Fruit fly (Drosophila melanogaster) whole organism, prepupa: Measurements from ENCODE around the gene msopa.

Experiments
- CG10669 ChIP-seq: fragments of 200-800 bp; sonication (Bioruptor generic); optimal IDR thresholded peaks from 3 replicates; lab custom pipeline; 2018; ENCODE audit warnings: missing biosample characterization, mild to moderate bottlenecking, missing genetic modification characterization, moderate library complexity
- CG11902 ChIP-seq: fragments of 200-800 bp; sonication (Bioruptor generic); optimal IDR thresholded peaks from 3 replicates; lab custom pipeline; 2016; ENCODE audit warnings: missing biosample characterization, missing genetic modification characterization
- CG1621 ChIP-seq: fragments of 200-800 bp; sonication (Bioruptor generic); optimal IDR thresholded peaks from 3 replicates; lab custom pipeline; 2018; ENCODE audit warnings: missing biosample characterization, mild to moderate bottlenecking, missing genetic modification characterization
- CG3032 ChIP-seq: fragments of 200-800 bp; optimal IDR thresholded peaks from 2 replicates; lab custom pipeline; 2019; ENCODE audit warnings: missing biosample characterization, mild to moderate bottlenecking, missing genetic modification characterization, moderate library complexity
- CG32006 ChIP-seq: fragments of 200-800 bp; sonication (Bioruptor generic); optimal IDR thresholded peaks from 3 replicates; lab custom pipeline; 2017; ENCODE audit warnings: missing biosample characterization, mild to moderate bottlenecking, missing genetic modification characterization
- CG3919 ChIP-seq: fragments of 200-800 bp; sonication (Bioruptor generic); optimal IDR thresholded peaks from 3 replicates; lab custom pipeline; 2016; ENCODE audit warnings: missing biosample characterization, missing genetic modification characterization
- CG4318 ChIP-seq: fragments of 200-800 bp; sonication (Bioruptor generic); optimal IDR thresholded peaks from 3 replicates; lab custom pipeline; 2017; ENCODE audit warnings: missing biosample characterization, mild to moderate bottlenecking, missing genetic modification characterization
- CG6163 ChIP-seq: fragments of 200-800 bp; sonication (Bioruptor generic); IDR thresholded peaks from 3 replicates; pipeline ENCODE4 v1.3.6; 2022; ENCODE audit warnings: missing biosample characterization, missing genetic modification characterization
- CG6276 ChIP-seq: fragments of 200-800 bp; sonication (Bioruptor generic); optimal IDR thresholded peaks from 2 replicates; lab custom pipeline; 2017; ENCODE audit warnings: missing biosample characterization, mild to moderate bottlenecking, missing genetic modification characterization
- CG6854 ChIP-seq: fragments of 200-800 bp; sonication (Bioruptor generic); optimal IDR thresholded peaks from 2 replicates; lab custom pipeline; 2017; ENCODE audit warnings: missing biosample characterization, mild to moderate bottlenecking, missing genetic modification characterization
- CG7368 ChIP-seq: fragments of 200-800 bp; sonication (Bioruptor generic); optimal IDR thresholded peaks from 3 replicates; lab custom pipeline; 2016; ENCODE audit warnings: missing biosample characterization, missing genetic modification characterization
- CG8119 ChIP-seq: fragments of 200-800 bp; sonication (Bioruptor generic); IDR thresholded peaks from 3 replicates; pipeline ENCODE4 v1.3.6; 2022; ENCODE audit warnings: missing biosample characterization, missing genetic modification characterization
- CG8319 ChIP-seq: fragments of 200-800 bp; sonication (Bioruptor generic); optimal IDR thresholded peaks from 3 replicates; lab custom pipeline; 2016; ENCODE audit warnings: missing biosample characterization, missing genetic modification characterization
- CG9139 ChIP-seq: fragments of 200-800 bp; sonication (Bioruptor generic); optimal IDR thresholded peaks from 3 replicates; lab custom pipeline; 2017; ENCODE audit warnings: missing biosample characterization, mild to moderate bottlenecking, missing genetic modification characterization
- Eip75B ChIP-seq: fragments of 200-800 bp; sonication (Bioruptor generic); optimal IDR thresholded peaks from 3 replicates; lab custom pipeline; 2016; ENCODE audit warnings: missing biosample characterization, missing genetic modification characterization
- Eip78C ChIP-seq: fragments of 200-800 bp; sonication (Bioruptor generic); peaks from one replicate; lab custom pipeline; 2016; ENCODE audit warnings: missing biosample characterization, missing genetic modification characterization
- Ets21C ChIP-seq: fragments of 200-800 bp; sonication (Bioruptor generic); optimal IDR thresholded peaks from 3 replicates; lab custom pipeline; 2016; ENCODE audit warnings: missing biosample characterization, missing genetic modification characterization
- Ets96B ChIP-seq: fragments of 200-800 bp; optimal IDR thresholded peaks from 2 replicates; lab custom pipeline; 2019; ENCODE audit warnings: missing biosample characterization, mild to moderate bottlenecking, missing genetic modification characterization, moderate library complexity
- Gug ChIP-seq: fragments of 200-800 bp; sonication (Bioruptor generic); IDR thresholded peaks from 2 replicates; pipeline ENCODE4 v1.3.6; 2022; ENCODE audit warnings: missing biosample characterization, missing genetic modification characterization
- Hr38 ChIP-seq: sonication (Bioruptor generic); optimal IDR thresholded peaks from 2 replicates; lab custom pipeline; 2016; ENCODE audit warnings: missing biosample characterization, missing genetic modification characterization
- Met ChIP-seq: fragments of 200-800 bp; sonication (Bioruptor generic); optimal IDR thresholded peaks from 3 replicates; lab custom pipeline; 2016; ENCODE audit warnings: missing biosample characterization, missing genetic modification characterization
- Sox15 ChIP-seq: fragments of 200-800 bp; sonication (Bioruptor generic); optimal IDR thresholded peaks from 3 replicates; lab custom pipeline; 2016; ENCODE audit warnings: missing biosample characterization, missing genetic modification characterization
- acj6 ChIP-seq: fragments of 200-800 bp; sonication (Bioruptor generic); optimal IDR thresholded peaks from 3 replicates; lab custom pipeline; 2016; ENCODE audit warnings: missing biosample characterization, missing genetic modification characterization
- eg ChIP-seq: fragments of 200-800 bp; sonication (Bioruptor generic); IDR thresholded peaks from 3 replicates; pipeline ENCODE4 v1.3.6; 2022; ENCODE audit warnings: missing biosample characterization, missing genetic modification characterization
- esn ChIP-seq: fragments of 200-800 bp; sonication (Bioruptor generic); optimal IDR thresholded peaks from 2 replicates; lab custom pipeline; 2016; ENCODE audit warnings: missing biosample characterization, mild to moderate bottlenecking, missing genetic modification characterization, moderate library complexity
- fd59A ChIP-seq: fragments of 200-800 bp; sonication (Bioruptor generic); optimal IDR thresholded peaks from 2 replicates; lab custom pipeline; 2017; ENCODE audit warnings: missing biosample characterization, mild to moderate bottlenecking, missing genetic modification characterization, missing genetic modification reagents
- fkh ChIP-seq: fragments of 200-800 bp; sonication (Bioruptor generic); optimal IDR thresholded peaks from 3 replicates; lab custom pipeline; 2017; ENCODE audit warnings: missing biosample characterization, mild to moderate bottlenecking, missing genetic modification characterization, moderate library complexity
- salr ChIP-seq, 2 experiments: fragments of 200-800 bp; sonication (Bioruptor generic); optimal IDR thresholded peaks; 3 replicates each; lab custom pipeline; 2016 to 2018; ENCODE audit warnings: missing biosample characterization in 2 of 2, missing genetic modification characterization in 2 of 2, mild to moderate bottlenecking in 1 of 2
- spab ChIP-seq: fragments of 200-800 bp; sonication (Bioruptor generic); optimal IDR thresholded peaks from 2 replicates; lab custom pipeline; 2017; ENCODE audit warnings: missing biosample characterization, mild to moderate bottlenecking, missing genetic modification characterization, missing genetic modification reagents
- ss ChIP-seq, 2 experiments: fragments of 200-800 bp; sonication (Bioruptor generic); optimal IDR thresholded peaks; 2 replicates in 1 of 2; 3 replicates in 1 of 2; lab custom pipeline; 2017 to 2018; ENCODE audit warnings: mild to moderate bottlenecking in 2 of 2, missing biosample characterization in 2 of 2, missing genetic modification characterization in 2 of 2, moderate library complexity in 1 of 2
- topi ChIP-seq: fragments of 200-800 bp; sonication (Bioruptor generic); optimal IDR thresholded peaks from 3 replicates; lab custom pipeline; 2016; ENCODE audit warnings: missing biosample characterization, missing genetic modification characterization

The msopa gene

DNA sequence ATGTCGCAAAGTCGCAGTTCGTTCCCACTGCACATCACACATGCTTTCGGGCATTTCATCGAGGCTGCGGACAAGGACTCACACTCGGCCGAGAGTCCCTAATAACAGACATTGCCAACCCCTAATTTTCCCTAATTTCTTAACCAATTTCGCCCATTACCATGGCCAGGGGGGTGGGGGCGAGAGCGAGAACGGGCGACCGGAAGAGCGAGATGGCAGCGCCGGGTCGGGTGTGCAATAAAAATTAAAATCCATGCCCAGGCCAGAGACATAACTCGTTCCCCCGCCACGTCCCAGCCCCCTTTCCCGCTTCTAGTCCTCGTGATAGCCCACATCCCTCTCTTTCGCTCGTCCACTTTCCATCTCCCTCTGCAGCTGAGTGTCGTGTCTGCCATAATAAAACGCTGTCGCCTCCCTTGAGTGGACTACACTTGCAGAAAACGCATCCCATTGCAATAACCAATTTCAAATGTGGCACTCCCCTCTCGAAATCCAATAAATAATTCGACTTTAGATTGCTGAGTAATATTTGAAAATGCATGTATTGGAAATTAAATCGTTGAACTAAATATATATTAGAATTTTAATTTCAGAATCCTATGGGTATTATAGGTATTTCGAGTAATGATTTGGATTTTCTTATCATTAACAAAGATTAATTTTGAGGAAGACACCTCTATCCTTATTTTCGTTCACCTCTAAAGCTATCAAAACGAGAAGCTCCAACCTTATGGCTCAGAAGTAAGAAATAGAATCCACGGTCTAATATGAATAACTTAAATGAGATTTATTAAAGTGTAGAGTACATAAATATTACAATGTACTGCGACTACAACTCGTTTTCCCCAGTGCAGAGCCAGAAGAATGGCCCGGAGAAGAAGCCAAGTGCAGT is 47.6 kb downstream of the msopa start (continued):
- TF ChIP-seq Hr38 (no peak), CG3919 (no peak), CG32006 (peak; percentile 18), Ets21C (GFP tag; lab: Kevin White, UChicago) (peak; percentile 10), CG7368 (no peak), Gug (GFP tag; lab: Robert Waterston, UW) (no peak), fkh (GFP tag; lab: Kevin White, UChicago) (no peak), CG8319 (GFP tag; lab: Kevin White, UChicago) (no peak), salr (GFP tag; optimal IDR thresholded peaks at IDR 0.05; lab: Kevin White, UChicago) (peak; percentile 11 to 27), CG9139 (GFP tag; lab: Kevin White, UChicago) (no peak), Sox15 (GFP tag; lab: Kevin White, UChicago) (no peak), acj6 (GFP tag; lab: Kevin White, UChicago) (peak; percentile 15), Eip75B (GFP tag; lab: Kevin White, UChicago) (peak; percentile 27), esn (peak; percentile 61), CG6163 (GFP tag; lab: Robert Waterston, UW) (no peak), CG6276 (no peak), topi (peak; percentile 41), CG11902 (GFP tag; lab: Kevin White, UChicago) (peak; percentile 28), CG1621 (no peak), CG10669 (peak; percentile 27), CG8119 (no peak), fd59A (GFP tag; lab: Kevin White, UChicago) (peak; percentile 26), CG6854 (GFP tag; lab: Kevin White, UChicago) (no peak), eg (GFP tag; lab: Robert Waterston, UW) (no peak), Eip78C (GFP tag; lab: Kevin White, UChicago) (peak; percentile 79), Ets96B (tag; lab: Kevin White, UChicago) (peak; percentile 69), CG4318 (GFP tag; lab: Kevin White, UChicago) (no peak), Met (peak; percentile 22)

DNA sequence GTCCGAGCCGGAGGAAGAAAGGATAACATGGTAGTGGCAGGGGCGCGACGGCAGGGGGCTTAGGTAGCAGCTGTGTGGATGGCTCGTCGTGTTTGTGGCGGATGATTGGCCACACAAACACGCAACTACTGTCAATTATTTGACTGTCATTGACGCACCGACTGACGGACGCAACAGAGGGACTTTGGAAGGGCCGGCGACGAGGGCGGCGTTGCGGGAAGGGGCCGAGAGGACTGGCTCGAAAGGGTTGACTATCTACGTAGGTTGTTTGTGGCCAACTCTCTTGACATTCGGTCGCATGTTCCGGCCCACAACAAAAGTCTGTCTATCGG is 48.2 kb downstream of the msopa start:
- TF ChIP-seq ss (GFP tag; optimal IDR thresholded peaks at IDR 0.05; lab: Kevin White, UChicago) (peak in 1 of 2 experiments; percentile 91), CG3032 (tag; lab: Kevin White, UChicago) (no peak), spab (no peak), topi (no peak), Hr38 (no peak)

DNA sequence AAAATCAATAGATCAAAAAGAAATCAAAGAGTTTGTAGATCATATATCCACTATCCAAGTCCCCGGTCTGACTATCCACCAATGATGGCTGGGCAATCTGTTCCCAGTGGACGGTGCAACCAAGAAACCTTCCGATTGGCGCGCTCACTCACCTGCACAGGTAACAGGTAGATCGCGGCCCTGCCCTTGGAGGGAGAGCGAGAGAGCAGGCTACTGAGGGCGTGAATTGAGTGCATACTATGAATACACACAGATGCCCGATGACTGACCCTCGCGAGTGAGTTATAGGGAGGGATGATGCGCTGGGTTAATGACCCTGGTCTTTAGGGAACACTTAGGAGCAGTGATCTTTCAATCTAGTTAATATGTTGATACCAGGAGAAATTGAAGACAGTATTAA is 50.2 kb downstream of the msopa start:
- TF ChIP-seq esn, result no peak
- TF ChIP-seq Eip78C (GFP tag; lab: Kevin White, UChicago), result peak; percentile 35
